7 worm cellular contexts compared by ENCODE assay signal in genomic region chrIV:12156642-12157233, ce11.
TF ChIP-seq lines count a peak whose summit lies in the region.

eri-12 (plus strand) TSS chrIV:12156838.

TF ChIP-seq in whole organism, L1 larva, 84 proteins besides CTCF, POLR2A, EP300 and RAD21 (continues in another document):
- TF ChIP-seq blmp-1 (tag; optimal IDR thresholded peaks at IDR 0.05; lab: Kevin White, UChicago) = peak; percentile 2
- no peak for TF ChIP-seq ceh-8 (GFP tag; optimal IDR thresholded peaks at IDR 0.05; lab: Kevin White, UChicago)
- TF ChIP-seq unc-130 (tag; optimal IDR thresholded peaks at IDR 0.05; lab: Kevin White, UChicago) = no peak
- no peak for TF ChIP-seq lin-13 (GFP tag; optimal IDR thresholded peaks at IDR 0.05; lab: Kevin White, UChicago)
- TF ChIP-seq nhr-11 (tag; optimal IDR thresholded peaks at IDR 0.05; lab: Kevin White, UChicago) = no peak
- peak; percentile 30 for TF ChIP-seq mep-1 (tag; optimal IDR thresholded peaks at IDR 0.05; lab: Kevin White, UChicago)
- TF ChIP-seq lsy-2 (tag; optimal IDR thresholded peaks at IDR 0.05; lab: Kevin White, UChicago) = peak in 1 of 2 experiments; percentile 15
- TF ChIP-seq unc-30 (tag; optimal IDR thresholded peaks at IDR 0.05; lab: Kevin White, UChicago) = no peak
- TF ChIP-seq dpl-1 (GFP tag; optimal IDR thresholded peaks at IDR 0.05; lab: Kevin White, UChicago) = peak in 2 of 3 experiments; percentile 44 to 71
- TF ChIP-seq efl-1 (optimal IDR thresholded peaks at IDR 0.05; lab: Kevin White, UChicago) = peak in 1 of 2 experiments; percentile 56
- peak; percentile 44 to 89 for TF ChIP-seq efl-1 (GFP tag; optimal IDR thresholded peaks at IDR 0.05 in 1 of 2; lab: Kevin White, UChicago)
- TF ChIP-seq jun-1 (tag; optimal IDR thresholded peaks at IDR 0.05; lab: Kevin White, UChicago) = no peak
- TF ChIP-seq nhr-76 (tag; optimal IDR thresholded peaks at IDR 0.05; lab: Kevin White, UChicago) = no peak

TF ChIP-seq in whole organism, L2 larva, 48 proteins besides CTCF, POLR2A, EP300 and RAD21:
- TF ChIP-seq C34F6.9 (tag; optimal IDR thresholded peaks at IDR 0.05; lab: Kevin White, UChicago) = peak; percentile 64
- TF ChIP-seq mab-5 (tag; optimal IDR thresholded peaks at IDR 0.05; lab: Kevin White, UChicago) = no peak
- TF ChIP-seq nhr-21 (tag; optimal IDR thresholded peaks at IDR 0.05; lab: Kevin White, UChicago) = no peak
- peak; percentile 67 for TF ChIP-seq nhr-129 (tag; optimal IDR thresholded peaks at IDR 0.05; lab: Kevin White, UChicago)
- peak; percentile 34 for TF ChIP-seq crh-2 (tag; optimal IDR thresholded peaks at IDR 0.05; lab: Kevin White, UChicago)
- TF ChIP-seq lsy-2 (tag; optimal IDR thresholded peaks at IDR 0.05; lab: Kevin White, UChicago) = peak in 1 of 2 experiments; percentile 27

TF ChIP-seq in whole organism, L3 larva, 47 proteins besides CTCF, POLR2A, EP300 and RAD21:
- TF ChIP-seq egl-27 (tag; optimal IDR thresholded peaks at IDR 0.05; lab: Kevin White, UChicago) = no peak
- TF ChIP-seq pha-4 (tag; optimal IDR thresholded peaks at IDR 0.05; lab: Kevin White, UChicago) = peak; percentile 0

TF ChIP-seq in whole organism, L4 larva, 104 proteins besides CTCF, POLR2A, EP300 and RAD21:
- TF ChIP-seq nhr-28 (tag; optimal IDR thresholded peaks at IDR 0.05; lab: Kevin White, UChicago) (peak; percentile 21), lsy-2 (tag; optimal IDR thresholded peaks at IDR 0.05; lab: Kevin White, UChicago) (peak in 1 of 2 experiments; percentile 7), hlh-30 (tag; optimal IDR thresholded peaks at IDR 0.05; lab: Kevin White, UChicago; ENCODE audit: insufficient read depth) (peak; percentile 61), zfp-2 (tag; optimal IDR thresholded peaks at IDR 0.05; lab: Kevin White, UChicago) (no peak), saeg-2 (GFP tag; IDR thresholded peaks at IDR 0.05; lab: Robert Waterston, UW) (no peak), zag-1 (tag; optimal IDR thresholded peaks at IDR 0.05; lab: Kevin White, UChicago) (no peak), lim-7 (GFP tag; IDR thresholded peaks at IDR 0.05; lab: Robert Waterston, UW) (no peak), sdz-12 (GFP tag; optimal IDR thresholded peaks at IDR 0.05; lab: Kevin White, UChicago) (no peak), lin-38 (GFP tag; IDR thresholded peaks at IDR 0.05; lab: Robert Waterston, UW) (peak; percentile 17; the same call in 1 of the 2 replicates), mes-2 (tag; optimal IDR thresholded peaks at IDR 0.05; lab: Kevin White, UChicago; ENCODE audit: poor library complexity, severe bottlenecking) (peak; percentile 21), F37D6.2 (tag; optimal IDR thresholded peaks at IDR 0.05; lab: Kevin White, UChicago) (no peak)

TF ChIP-seq in whole organism, late embryonic, 69 proteins besides CTCF, POLR2A, EP300 and RAD21:
- TF ChIP-seq mec-3 (tag; optimal IDR thresholded peaks at IDR 0.05; lab: Kevin White, UChicago; ENCODE audit: borderline replicate concordance) (no peak), ref-2 (tag; optimal IDR thresholded peaks at IDR 0.05; lab: Kevin White, UChicago) (no peak), gmeb-2 (tag; optimal IDR thresholded peaks at IDR 0.05; lab: Kevin White, UChicago) (no peak), ceh-48 (tag; optimal IDR thresholded peaks at IDR 0.05; lab: Kevin White, UChicago) (peak; percentile 43), npax-4 (tag; optimal IDR thresholded peaks at IDR 0.05; lab: Kevin White, UChicago) (no peak), ahr-1 (tag; optimal IDR thresholded peaks at IDR 0.05; lab: Kevin White, UChicago) (no peak), ceh-19 (GFP tag; optimal IDR thresholded peaks at IDR 0.05; lab: Kevin White, UChicago) (no peak), hlh-30 (tag; optimal IDR thresholded peaks at IDR 0.05; lab: Kevin White, UChicago; ENCODE audit: insufficient read depth) (peak; percentile 74), sox-2 (GFP tag; IDR thresholded peaks at IDR 0.05; lab: Robert Waterston, UW) (no peak), K02D7.2 (tag; optimal IDR thresholded peaks at IDR 0.05; lab: Kevin White, UChicago) (no peak), zip-5 (tag; optimal IDR thresholded peaks at IDR 0.05; lab: Kevin White, UChicago) (no peak), sox-4 (tag; optimal IDR thresholded peaks at IDR 0.05; lab: Kevin White, UChicago) (no peak), K09A11.1 (tag; optimal IDR thresholded peaks at IDR 0.05; lab: Kevin White, UChicago; ENCODE audit: insufficient read depth) (no peak), pqm-1 (tag; optimal IDR thresholded peaks at IDR 0.05; lab: Kevin White, UChicago) (no peak), ets-4 (tag; optimal IDR thresholded peaks at IDR 0.05; lab: Kevin White, UChicago) (no peak), unc-55 (GFP tag; optimal IDR thresholded peaks at IDR 0.05; lab: Kevin White, UChicago) (peak; percentile 49)
TF ChIP-seq in whole organism, late embryonic: peak in this region for 3.

TF ChIP-seq in whole organism, midembryonic, 9 proteins besides CTCF, POLR2A, EP300 and RAD21:
- TF ChIP-seq tab-1 (GFP tag; IDR thresholded peaks at IDR 0.05; lab: Robert Waterston, UW) = no peak
- no peak for TF ChIP-seq med-1 (GFP tag; optimal IDR thresholded peaks at IDR 0.05; lab: Kevin White, UChicago; ENCODE audit: insufficient read depth)
- no peak for TF ChIP-seq flt-1 (GFP tag; IDR thresholded peaks at IDR 0.05; lab: Robert Waterston, UW)
- TF ChIP-seq T22C8.4 (GFP tag; IDR thresholded peaks at IDR 0.05; lab: Robert Waterston, UW) = 0 out of 2 replicates have a peak, but pooled peaks have one; percentile 18
- TF ChIP-seq ref-1 (GFP tag; conservative IDR thresholded peaks at IDR 0.05; lab: Robert Waterston, UW) = no peak

TF ChIP-seq in whole organism, mixed stage, embryonic, 35 proteins besides CTCF, POLR2A, EP300 and RAD21:
- TF ChIP-seq M03D4.4 (tag; optimal IDR thresholded peaks at IDR 0.05; lab: Kevin White, UChicago) (no peak), hlh-1 (tag; optimal IDR thresholded peaks at IDR 0.05; lab: Kevin White, UChicago) (no peak), unc-62 (GFP tag; optimal IDR thresholded peaks at IDR 0.05; lab: Kevin White, UChicago) (peak; percentile 73)

Comparison
In these comparisons a context has a peak if more than half of its experiments do, and no peak if none do; other contexts are left out.
1. Of the 29 proteins assayed by ChIP-seq in both whole organism, L4 larva and whole organism, L1 larva: peak only in whole organism, L4 larva: nhr-28; only in whole organism, L1 larva: dpl-1 and mep-1; in both: none; in neither: 25; mixed calls (peak in some experiments, not most) for 1.